Worm (Caenorhabditis elegans) whole organism, late embryonic: ENCODE results near the gene T09F3.7.

Experiments used
- T23F11.4 ChIP-seq: fragments of 200-800 bp; sonication (Bioruptor generic); optimal IDR thresholded peaks from 2 replicates; lab custom pipeline; 2018; ENCODE audit warnings: mild to moderate bottlenecking, missing genetic modification characterization, missing compliant biosample characterization
- ceh-31 ChIP-seq: sonication (generic microtip); optimal IDR thresholded peaks from 2 replicates; lab custom pipeline; 2016; ENCODE audit warnings: missing genetic modification characterization, missing compliant biosample characterization
- ceh-9 ChIP-seq: sonication (generic microtip); optimal IDR thresholded peaks from 2 replicates; lab custom pipeline; 2016; ENCODE audit warnings: mild to moderate bottlenecking, missing genetic modification characterization, inconsistent platforms, missing compliant biosample characterization
- pqm-1 ChIP-seq: sonication (generic microtip); optimal IDR thresholded peaks from 2 replicates; lab custom pipeline; 2016; ENCODE audit warnings: missing genetic modification characterization, missing compliant biosample characterization
- tbx-2 ChIP-seq: sonication (generic microtip); optimal IDR thresholded peaks from 2 replicates; lab custom pipeline; 2016; ENCODE audit warnings: missing genetic modification characterization, missing compliant biosample characterization

DNA sequence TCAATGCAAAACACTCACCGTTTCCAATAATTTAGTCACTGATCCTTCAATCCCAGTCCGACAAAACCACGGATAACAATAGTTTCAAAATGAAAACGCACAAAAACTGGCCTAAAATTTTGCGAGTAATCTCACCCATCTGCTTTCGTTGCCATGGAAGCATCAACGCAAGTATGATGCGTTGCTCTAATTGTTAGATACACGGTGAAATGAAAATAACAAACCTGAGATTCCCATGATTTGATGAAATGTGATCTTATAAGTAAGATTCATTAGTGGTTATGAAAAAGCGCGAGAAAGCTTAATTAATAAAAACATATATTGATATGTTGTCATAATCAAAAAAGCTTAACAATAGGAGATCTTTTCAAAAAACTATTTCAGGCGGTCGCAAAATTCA, 23.8 kb upstream of the T09F3.7 start, which contains the start of gene ceh-57:
- TF ChIP-seq pqm-1 (tag; lab: Kevin White, UChicago) (no peak), T23F11.4 (GFP tag; lab: Kevin White, UChicago) (no peak), tbx-2 (tag; lab: Kevin White, UChicago) (no peak), ceh-31 (tag; lab: Kevin White, UChicago) (no peak), ceh-9 (tag; lab: Kevin White, UChicago) (no peak)
